Fruit fly (Drosophila melanogaster): ENCODE results near the gene CG3631.
A peak's percentile ranks its signal among the peaks of the same experiment; 100 is the strongest.

CG3631 gene

dm6 chr3R:14879207-14879863 is at the start of gene CG3631:
Gene CG3631, plus strand, starts transcription at chr3R:14879457.
- TF ChIP-seq Hsf (GFP tag; optimal IDR thresholded peaks at IDR 0.05) (no peak), Ets97D (GFP tag; optimal IDR thresholded peaks at IDR 0.05) (peak; percentile 29), nerfin-1 (tag; optimal IDR thresholded peaks at IDR 0.05) (no peak), CG10654 (GFP tag; optimal IDR thresholded peaks at IDR 0.05) (no peak), E2f2 (GFP tag; IDR thresholded peaks at IDR 0.05) (peak; percentile 98), sna (GFP tag; IDR thresholded peaks at IDR 0.05; ENCODE audit: partially characterized antibody) (0 out of 2 replicates have a peak, but pooled peaks have one; percentile 14), CG12155 (GFP tag; optimal IDR thresholded peaks at IDR 0.05) (no peak), ci (GFP tag; IDR thresholded peaks at IDR 0.05) (no peak), zf30C (GFP tag; optimal IDR thresholded peaks at IDR 0.05) (peak; percentile 39), bbx (GFP tag; IDR thresholded peaks at IDR 0.05; ENCODE audit: partially characterized antibody) (0 out of 2 replicates have a peak, but pooled peaks have one; percentile 17), Hmr (GFP tag; optimal IDR thresholded peaks at IDR 0.05) (peak; percentile 20), CG10267 (tag; optimal IDR thresholded peaks at IDR 0.05) (no peak), CG13123 (GFP tag; optimal IDR thresholded peaks at IDR 0.05) (no peak), CG34422 (GFP tag; IDR thresholded peaks at IDR 0.05) (peak; percentile 87; the same call in 2 of the 3 replicates), unc-4 (GFP tag; IDR thresholded peaks at IDR 0.05; ENCODE audit: partially characterized antibody) (peak; percentile 49; the same call in 1 of the 2 replicates), vfl (GFP tag; optimal IDR thresholded peaks at IDR 0.05) (no peak), Vsx1 (GFP tag; optimal IDR thresholded peaks at IDR 0.05) (no peak), tna (GFP tag; IDR thresholded peaks at IDR 0.05; ENCODE audit: partially characterized antibody) (no peak), sens (GFP tag) (peak; percentile 61), Drgx (GFP tag; IDR thresholded peaks at IDR 0.05) (0 out of 2 replicates have a peak, but pooled peaks have one; percentile 16), CG8290 (GFP tag; optimal IDR thresholded peaks at IDR 0.05) (no peak), CG8290 (tag; optimal IDR thresholded peaks at IDR 0.05) (no peak), crp (GFP tag; optimal IDR thresholded peaks at IDR 0.05) (peak; percentile 88 to 97), CG11504 (tag; optimal IDR thresholded peaks at IDR 0.05) (no peak), CG34224 (GFP tag; IDR thresholded peaks at IDR 0.05; ENCODE audit: partially characterized antibody) (0 out of 3 replicates have a peak, but pooled peaks have one; percentile 34), Pdp1 (GFP tag; optimal IDR thresholded peaks at IDR 0.05) (peak in 1 of 2 experiments; percentile 81), CTCF (GFP tag; optimal IDR thresholded peaks at IDR 0.05) (peak; percentile 21), sob (GFP tag; IDR thresholded peaks at IDR 0.05) (no peak), exex (tag; optimal IDR thresholded peaks at IDR 0.05) (no peak), sr (GFP tag; IDR thresholded peaks at IDR 0.05) (no peak), CG3407 (GFP tag; optimal IDR thresholded peaks at IDR 0.05) (no peak), CG2116 (GFP tag; optimal IDR thresholded peaks at IDR 0.05) (peak; percentile 30), pho (GFP tag; optimal IDR thresholded peaks at IDR 0.05) (no peak), HLH4C (GFP tag; IDR thresholded peaks at IDR 0.05; ENCODE audit: partially characterized antibody) (peak; percentile 43; the same call in 1 of the 3 replicates), cwo (GFP tag; optimal IDR thresholded peaks at IDR 0.05) (peak; percentile 33), Opbp (GFP tag; IDR thresholded peaks at IDR 0.05; ENCODE audit: partially characterized antibody) (no peak), trem (tag; optimal IDR thresholded peaks at IDR 0.05) (peak; percentile 32), Jarid2 (GFP tag; optimal IDR thresholded peaks at IDR 0.05) (no peak), mld (GFP tag; IDR thresholded peaks at IDR 0.05; ENCODE audit: partially characterized antibody) (0 out of 3 replicates have a peak, but pooled peaks have one; percentile 6), CG10431 (GFP tag; optimal IDR thresholded peaks at IDR 0.05) (no peak), ATbp (GFP tag; optimal IDR thresholded peaks at IDR 0.05) (no peak), CG14710 (tag; optimal IDR thresholded peaks at IDR 0.05) (peak; percentile 44), Elba2 (GFP tag; optimal IDR thresholded peaks at IDR 0.05) (peak; percentile 38), CG16813 (GFP tag; IDR thresholded peaks at IDR 0.05; ENCODE audit: partially characterized antibody) (0 out of 3 replicates have a peak, but pooled peaks have one; percentile 11), ssp (GFP tag; IDR thresholded peaks at IDR 0.05) (no peak), CG7928 (GFP tag; optimal IDR thresholded peaks at IDR 0.05) (peak; percentile 96), Ravus (GFP tag; IDR thresholded peaks at IDR 0.05) (no peak), chn (GFP tag; optimal IDR thresholded peaks at IDR 0.05) (no peak), CHES-1-like (GFP tag; optimal IDR thresholded peaks at IDR 0.05) (peak; percentile 55)
